Worm (Caenorhabditis elegans): ENCODE results near the gene F07H5.10.

- no peak for TF ChIP-seq peb-1 (tag; optimal IDR thresholded peaks at IDR 0.05)
- no peak for TF ChIP-seq zag-1 (tag; optimal IDR thresholded peaks at IDR 0.05)
Measured at ce11 chrII:8857074-8857473, 48.7 kb upstream of the F07H5.10 start.
